Fruit fly (Drosophila melanogaster) whole organism, embryonic: Measurements from ENCODE around the gene CG5160.

Source experiments
- Antp ChIP-seq: fragments of 200-800 bp; sonication (Bioruptor generic); optimal IDR thresholded peaks from 3 replicates; lab custom pipeline; 2016; ENCODE audit warnings: missing biosample characterization, missing genetic modification characterization
- Asciz ChIP-seq: fragments of 200-800 bp; sonication (Bioruptor generic); optimal IDR thresholded peaks from 2 replicates; lab custom pipeline; 2017; ENCODE audit warnings: missing biosample characterization, mild to moderate bottlenecking, missing genetic modification characterization, missing genetic modification reagents
- Atf6 ChIP-seq: fragments of 200-800 bp; sonication (Bioruptor generic); IDR thresholded peaks from 2 replicates; pipeline ENCODE4 v1.3.6; 2022; ENCODE audit warnings: missing biosample characterization, missing genetic modification characterization
- B-H1 ChIP-seq: fragments of 200-800 bp; sonication (Bioruptor generic); IDR thresholded peaks from 3 replicates; pipeline ENCODE4 v1.3.6; 2022; ENCODE audit warnings: missing biosample characterization, missing genetic modification characterization
- BEAF-32 ChIP-seq: fragments of 200-800 bp; sonication (Bioruptor generic); optimal IDR thresholded peaks from 3 replicates; lab custom pipeline; 2017; ENCODE audit warnings: missing biosample characterization, missing genetic modification characterization, mild to moderate bottlenecking, moderate library complexity, missing genetic modification reagents
- BtbVII ChIP-seq: fragments of 200-800 bp; sonication (Bioruptor generic); optimal IDR thresholded peaks from 3 replicates; lab custom pipeline; 2017; ENCODE audit warnings: missing biosample characterization, mild to moderate bottlenecking, missing genetic modification characterization
- CG10959 ChIP-seq: fragments of 200-800 bp; sonication (Bioruptor generic); IDR thresholded peaks from 2 replicates; pipeline ENCODE4 v1.3.6; 2022; ENCODE audit warnings: missing biosample characterization, missing genetic modification characterization
- CG11398 ChIP-seq: fragments of 200-800 bp; sonication (Bioruptor generic); optimal IDR thresholded peaks from 2 replicates; lab custom pipeline; 2016; ENCODE audit warnings: missing biosample characterization, missing genetic modification characterization
- CG11504 ChIP-seq: fragments of 200-800 bp; sonication (Bioruptor generic); optimal IDR thresholded peaks from 3 replicates; lab custom pipeline; 2019; ENCODE audit warnings: missing biosample characterization, mild to moderate bottlenecking, missing genetic modification characterization, moderate library complexity
- CG12155 ChIP-seq: fragments of 200-800 bp; sonication (Bioruptor generic); optimal IDR thresholded peaks from 3 replicates; lab custom pipeline; 2016; ENCODE audit warnings: missing biosample characterization, missing genetic modification characterization
- CG13123 ChIP-seq: fragments of 200-800 bp; sonication (Bioruptor generic); optimal IDR thresholded peaks from 2 replicates; lab custom pipeline; 2016; ENCODE audit warnings: missing biosample characterization, missing genetic modification characterization
- CG13296 ChIP-seq: fragments of 200-800 bp; sonication (Bioruptor generic); optimal IDR thresholded peaks from 3 replicates; lab custom pipeline; 2018; ENCODE audit warnings: missing biosample characterization, mild to moderate bottlenecking, missing genetic modification characterization
- CG18262 ChIP-seq: fragments of 200-800 bp; optimal IDR thresholded peaks from 3 replicates; lab custom pipeline; 2019; ENCODE audit warnings: missing biosample characterization, mild to moderate bottlenecking, missing genetic modification characterization, moderate library complexity
- CG30403 ChIP-seq: fragments of 200-800 bp; sonication (Bioruptor generic); optimal IDR thresholded peaks from 3 replicates; lab custom pipeline; 2016; ENCODE audit warnings: missing biosample characterization, missing genetic modification characterization
- CG4707 ChIP-seq: fragments of 200-800 bp; sonication (Bioruptor generic); optimal IDR thresholded peaks from 2 replicates; lab custom pipeline; 2018; ENCODE audit warnings: missing biosample characterization, mild to moderate bottlenecking, missing genetic modification characterization, moderate library complexity
- CG4820 ChIP-seq: fragments of 200-800 bp; sonication (Bioruptor generic); optimal IDR thresholded peaks from 3 replicates; lab custom pipeline; 2016; ENCODE audit warnings: missing biosample characterization, missing genetic modification characterization
- CG6683 ChIP-seq: fragments of 200-800 bp; sonication (Bioruptor generic); optimal IDR thresholded peaks from 2 replicates; lab custom pipeline; 2017; ENCODE audit warnings: missing biosample characterization, mild to moderate bottlenecking, missing genetic modification characterization, missing genetic modification reagents
- CG7372 ChIP-seq: fragments of 200-800 bp; sonication (Bioruptor generic); IDR thresholded peaks from 2 replicates; pipeline ENCODE4 v1.3.6; 2022; ENCODE audit warnings: missing biosample characterization, missing genetic modification characterization
- CG7928 ChIP-seq: fragments of 200-800 bp; sonication (Bioruptor generic); optimal IDR thresholded peaks from 2 replicates; lab custom pipeline; 2017; ENCODE audit warnings: missing biosample characterization, mild to moderate bottlenecking, missing genetic modification characterization
- CG8089 ChIP-seq: fragments of 200-800 bp; sonication (Bioruptor generic); optimal IDR thresholded peaks from 3 replicates; lab custom pipeline; 2016; ENCODE audit warnings: missing biosample characterization, missing genetic modification characterization
- CG9876 ChIP-seq: fragments of 200-800 bp; sonication (Bioruptor generic); optimal IDR thresholded peaks from 2 replicates; lab custom pipeline; 2016; ENCODE audit warnings: missing biosample characterization, missing genetic modification characterization
- Eip74EF ChIP-seq, 2 experiments: fragments of 200-800 bp in 1 of 2; fragments of >200 bp in 1 of 2; sonication (Bioruptor generic) in 1 of 2; optimal IDR thresholded peaks; 2 replicates each; lab custom pipeline; 2017 to 2019; ENCODE audit warnings: missing biosample characterization in 2 of 2, missing genetic modification characterization in 2 of 2, mild to moderate bottlenecking in 1 of 2, moderate library complexity in 1 of 2
- Fer1 ChIP-seq: fragments of 200-800 bp; sonication (Bioruptor generic); optimal IDR thresholded peaks from 2 replicates; lab custom pipeline; 2017; ENCODE audit warnings: missing biosample characterization, mild to moderate bottlenecking, missing genetic modification characterization
- Fer2 ChIP-seq: fragments of 200-800 bp; sonication (Bioruptor generic); optimal IDR thresholded peaks from 2 replicates; lab custom pipeline; 2018; ENCODE audit warnings: missing biosample characterization, mild to moderate bottlenecking, missing genetic modification characterization, moderate library complexity
- Gsc ChIP-seq: fragments of 200-800 bp; sonication (Bioruptor generic); IDR thresholded peaks from 2 replicates; pipeline ENCODE4 v1.3.6; 2022; ENCODE audit warnings: missing biosample characterization, missing genetic modification characterization
- H2.0 ChIP-seq: fragments of 200-800 bp; sonication (Bioruptor generic); IDR thresholded peaks from 2 replicates; pipeline ENCODE4 v1.3.6; 2022; ENCODE audit warnings: missing biosample characterization, missing genetic modification characterization
- HLH3B ChIP-seq: fragments of 200-800 bp; sonication (Bioruptor generic); IDR thresholded peaks from 2 replicates; pipeline ENCODE4 v1.3.6; 2022; ENCODE audit warnings: missing biosample characterization, missing genetic modification characterization
- HmgD ChIP-seq: fragments of 200-800 bp; sonication (Bioruptor generic); optimal IDR thresholded peaks from 3 replicates; lab custom pipeline; 2016; ENCODE audit warnings: missing biosample characterization, missing genetic modification characterization
- Hmr ChIP-seq: fragments of 200-800 bp; sonication (Bioruptor generic); optimal IDR thresholded peaks from 3 replicates; lab custom pipeline; 2017; ENCODE audit warnings: mild to moderate bottlenecking, missing biosample characterization, missing genetic modification reagents, missing genetic modification characterization
- Hr51 ChIP-seq, 2 experiments: fragments of 200-800 bp; sonication (Bioruptor generic); optimal IDR thresholded peaks; 2 replicates in 1 of 2; 3 replicates in 1 of 2; lab custom pipeline; 2016 to 2018; ENCODE audit warnings: missing biosample characterization in 2 of 2, missing genetic modification characterization in 2 of 2, mild to moderate bottlenecking in 1 of 2, moderate library complexity in 1 of 2
- Optix ChIP-seq: fragments of 200-800 bp; sonication (Bioruptor generic); IDR thresholded peaks from 3 replicates; pipeline ENCODE4 v1.3.6; 2022; ENCODE audit warnings: missing biosample characterization, missing genetic modification characterization
- Scr ChIP-seq: fragments of 200-800 bp; sonication (Bioruptor generic); IDR thresholded peaks from 2 replicates; pipeline ENCODE4 v1.3.6; 2022; ENCODE audit warnings: missing biosample characterization, missing genetic modification characterization; ENCODE audit not compliant: partially characterized antibody
- abd-A ChIP-seq: fragments of 200-800 bp; sonication (Bioruptor generic); optimal IDR thresholded peaks from 3 replicates; lab custom pipeline; 2019; ENCODE audit warnings: missing biosample characterization, mild to moderate bottlenecking, missing genetic modification characterization, moderate library complexity
- ase ChIP-seq: fragments of 200-800 bp; sonication (Bioruptor generic); IDR thresholded peaks from 3 replicates; pipeline ENCODE4 v1.3.6; 2022; ENCODE audit warnings: missing biosample characterization, missing genetic modification characterization
- bigmax ChIP-seq: fragments of 200-800 bp; sonication (Bioruptor generic); optimal IDR thresholded peaks from 2 replicates; lab custom pipeline; 2018; ENCODE audit warnings: missing biosample characterization, mild to moderate bottlenecking, missing genetic modification characterization
- da ChIP-seq: fragments of 200-800 bp; sonication (Bioruptor generic); optimal IDR thresholded peaks from 2 replicates; lab custom pipeline; 2016; ENCODE audit warnings: missing biosample characterization, missing genetic modification characterization
- fd96Cb ChIP-seq: fragments of 200-800 bp; sonication (Bioruptor generic); optimal IDR thresholded peaks from 2 replicates; lab custom pipeline; 2018; ENCODE audit warnings: missing biosample characterization, mild to moderate bottlenecking, missing genetic modification characterization, moderate library complexity
- jumu ChIP-seq: fragments of 200-800 bp; sonication (Bioruptor generic); optimal IDR thresholded peaks from 3 replicates; lab custom pipeline; 2016; ENCODE audit warnings: missing biosample characterization, missing genetic modification characterization
- knrl ChIP-seq: fragments of 200-800 bp; sonication (Bioruptor generic); IDR thresholded peaks from 3 replicates; pipeline ENCODE4 v1.3.6; 2022; ENCODE audit warnings: missing biosample characterization, missing genetic modification characterization; ENCODE audit not compliant: partially characterized antibody
- prd ChIP-seq, 3 experiments: fragments of >200 bp in 2 of 3; fragments of 200-800 bp in 1 of 3; sonication (Bioruptor generic) in 1 of 3; optimal IDR thresholded peaks in 2 of 3; IDR thresholded peaks in 1 of 3; 2 replicates in 2 of 3; 3 replicates in 1 of 3; pipeline versions ENCODE4 v1.3.6 to Lab custom; 2017 to 2022; ENCODE audit warnings: missing biosample characterization in 1 of 3, missing genetic modification characterization in 1 of 3
- ranshi ChIP-seq: fragments of 200-800 bp; sonication (Bioruptor generic); IDR thresholded peaks from 2 replicates; pipeline ENCODE4 v1.3.6; 2022; ENCODE audit warnings: missing biosample characterization, missing genetic modification characterization
- salm ChIP-seq: fragments of 200-800 bp; sonication (Bioruptor generic); optimal IDR thresholded peaks from 2 replicates; lab custom pipeline; 2018; ENCODE audit warnings: missing biosample characterization, mild to moderate bottlenecking, missing genetic modification characterization
- scrt ChIP-seq: fragments of 200-800 bp; sonication (Bioruptor generic); optimal IDR thresholded peaks from 2 replicates; lab custom pipeline; 2018; ENCODE audit warnings: missing biosample characterization, mild to moderate bottlenecking, missing genetic modification characterization, moderate library complexity
- ssp ChIP-seq: fragments of 200-800 bp; sonication (Bioruptor generic); IDR thresholded peaks from 2 replicates; pipeline ENCODE4 v1.3.6; 2022; ENCODE audit warnings: missing biosample characterization, missing genetic modification characterization
- wdn ChIP-seq: fragments of 200-800 bp; sonication (Bioruptor generic); IDR thresholded peaks from 2 replicates; pipeline ENCODE4 v1.3.6; 2022; ENCODE audit warnings: missing biosample characterization, missing genetic modification characterization
- wek ChIP-seq: fragments of 200-800 bp; sonication (Bioruptor generic); optimal IDR thresholded peaks from 3 replicates; lab custom pipeline; 2018; ENCODE audit warnings: missing biosample characterization, mild to moderate bottlenecking, missing genetic modification characterization, moderate library complexity
- wor ChIP-seq: fragments of 200-800 bp; sonication (Bioruptor generic); IDR thresholded peaks from 2 replicates; pipeline ENCODE4 v1.3.6; 2022; ENCODE audit warnings: missing biosample characterization, missing genetic modification characterization

CG5160 gene

dm6 chr2L:7424907-7425689 lies 26.5 kb upstream of the CG5160 start (continued):
- TF ChIP-seq Hmr (GFP tag; lab: Kevin White, UChicago), result peak; percentile 85
- TF ChIP-seq prd (optimal IDR thresholded peaks at IDR 0.05; lab: Kevin White, UChicago), result no peak
- peak; percentile 70; the same call in 2 of the 3 replicates for TF ChIP-seq prd (GFP tag; IDR thresholded peaks at IDR 0.05; lab: Robert Waterston, UW)
- peak; percentile 42 for TF ChIP-seq jumu
- no peak for TF ChIP-seq wek (GFP tag; lab: Kevin White, UChicago)
- TF ChIP-seq Antp (GFP tag; lab: Kevin White, UChicago), result peak; percentile 71
- TF ChIP-seq ranshi (GFP tag; lab: Robert Waterston, UW), result peak; percentile 55; the same call in 1 of the 2 replicates
- TF ChIP-seq CG4707 (GFP tag; lab: Kevin White, UChicago), result no peak
- no peak for TF ChIP-seq CG13123 (GFP tag; lab: Kevin White, UChicago)
- peak; percentile 56 for TF ChIP-seq BtbVII (GFP tag; lab: Kevin White, UChicago)
- peak; percentile 82 for TF ChIP-seq wdn (GFP tag; lab: Robert Waterston, UW)
- no peak for TF ChIP-seq abd-A (tag; lab: Kevin White, UChicago)
- TF ChIP-seq salm (tag; lab: Kevin White, UChicago), result no peak
- TF ChIP-seq CG7372 (GFP tag; lab: Robert Waterston, UW), result 0 out of 2 replicates have a peak, but pooled peaks have one; percentile 42
- TF ChIP-seq CG6683 (GFP tag; lab: Kevin White, UChicago), result no peak
- TF ChIP-seq Eip74EF (GFP tag; optimal IDR thresholded peaks at IDR 0.05; lab: Kevin White, UChicago), result no peak
- TF ChIP-seq CG4820 (GFP tag; lab: Kevin White, UChicago), result no peak
- TF ChIP-seq Gsc, result no peak
- TF ChIP-seq da (GFP tag; lab: Kevin White, UChicago), result no peak
- peak; percentile 70; the same call in 1 of the 2 replicates for TF ChIP-seq Atf6 (GFP tag; lab: Robert Waterston, UW)
- TF ChIP-seq CG30403, result peak; percentile 58
- no peak for TF ChIP-seq Scr (GFP tag; lab: Robert Waterston, UW)
- no peak for TF ChIP-seq knrl (GFP tag; lab: Robert Waterston, UW)
- TF ChIP-seq CG11398 (GFP tag; lab: Kevin White, UChicago), result no peak
- no peak for TF ChIP-seq CG13296 (GFP tag; lab: Kevin White, UChicago)
- 0 out of 2 replicates have a peak, but pooled peaks have one; percentile 28 for TF ChIP-seq CG10959 (GFP tag; lab: Robert Waterston, UW)
- TF ChIP-seq wor, result no peak
- peak; percentile 6 for TF ChIP-seq Fer2
- no peak for TF ChIP-seq CG8089
- TF ChIP-seq ssp (GFP tag; lab: Robert Waterston, UW), result no peak
- no peak for TF ChIP-seq BEAF-32 (GFP tag; lab: Kevin White, UChicago)
- TF ChIP-seq Fer1 (GFP tag; lab: Kevin White, UChicago), result peak; percentile 30
- TF ChIP-seq B-H1, result peak; percentile 18; the same call in 1 of the 3 replicates
- no peak for TF ChIP-seq CG18262
- TF ChIP-seq H2.0 (GFP tag; lab: Robert Waterston, UW), result peak; percentile 37; the same call in 1 of the 2 replicates
- peak; percentile 21 for TF ChIP-seq CG7928
- 0 out of 2 replicates have a peak, but pooled peaks have one; percentile 7 for TF ChIP-seq HLH3B (GFP tag; lab: Robert Waterston, UW)
- TF ChIP-seq CG12155 (GFP tag; lab: Kevin White, UChicago), result peak; percentile 77
- TF ChIP-seq scrt (GFP tag; lab: Kevin White, UChicago), result peak; percentile 49
- 0 out of 3 replicates have a peak, but pooled peaks have one; percentile 8 for TF ChIP-seq ase
- TF ChIP-seq fd96Cb (tag; lab: Kevin White, UChicago), result no peak
- peak; percentile 79 for TF ChIP-seq bigmax
- TF ChIP-seq Optix, result no peak; the same call in 2 of the 3 replicates
- peak; percentile 9 for TF ChIP-seq CG11504 (tag; lab: Kevin White, UChicago)
- peak in 1 of 2 experiments; percentile 39 for TF ChIP-seq Hr51 (GFP tag; optimal IDR thresholded peaks at IDR 0.05; lab: Kevin White, UChicago)
- peak; percentile 52 for TF ChIP-seq CG9876 (GFP tag; lab: Kevin White, UChicago)
- TF ChIP-seq Asciz, result no peak
- TF ChIP-seq HmgD (GFP tag; lab: Kevin White, UChicago), result peak; percentile 66
